Worm (Caenorhabditis elegans): ENCODE results near the gene srg-59.

DNA sequence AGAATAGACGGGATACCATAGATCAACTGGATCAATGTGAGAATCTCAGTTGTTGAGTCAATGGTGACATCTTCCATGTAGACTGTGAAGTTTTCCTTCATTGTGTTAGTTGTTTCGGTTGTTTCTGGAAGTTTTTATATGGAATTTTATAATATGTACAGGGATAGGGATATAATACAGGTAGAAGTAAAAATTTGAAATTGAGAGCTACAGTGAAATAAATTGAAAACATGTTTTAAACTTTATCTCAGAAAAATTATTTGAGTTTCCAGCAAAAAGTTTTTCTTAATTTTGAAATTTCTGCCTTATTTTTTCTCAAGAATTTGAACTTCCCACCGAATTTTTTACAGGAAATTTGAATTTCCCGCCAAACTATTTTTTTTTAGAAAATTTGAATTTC lies 17.2 kb upstream of the srg-59 start, which contains the start of gene srg-62:
- no peak for TF ChIP-seq lin-15B (tag; optimal IDR thresholded peaks at IDR 0.05)
- TF ChIP-seq fkh-8 (tag; optimal IDR thresholded peaks at IDR 0.05): no peak
- no peak for TF ChIP-seq egl-27 (tag; optimal IDR thresholded peaks at IDR 0.05)

Measured in whole organism, L1 larva.